Fruit fly (Drosophila melanogaster) whole organism, embryonic: ENCODE data around the gene cic.

ENCODE experiments used
- CG12071 ChIP-seq: fragments of 200-800 bp; sonication (Bioruptor generic); optimal IDR thresholded peaks from 3 replicates; lab custom pipeline; 2018; ENCODE audit warnings: missing biosample characterization, mild to moderate bottlenecking, missing genetic modification characterization
- CG1529 ChIP-seq: fragments of 200-800 bp; sonication (Bioruptor generic); optimal IDR thresholded peaks from 3 replicates; lab custom pipeline; 2018; ENCODE audit warnings: missing biosample characterization, missing genetic modification characterization
- CG34422 ChIP-seq: fragments of 200-800 bp; sonication (Bioruptor generic); IDR thresholded peaks from 3 replicates; pipeline ENCODE4 v1.3.6; 2022; ENCODE audit warnings: missing biosample characterization, missing genetic modification characterization
- CG3838 ChIP-seq: fragments of 200-800 bp; sonication (Bioruptor generic); optimal IDR thresholded peaks from 3 replicates; lab custom pipeline; 2016; ENCODE audit warnings: missing biosample characterization, missing genetic modification characterization
- Ssrp ChIP-seq: fragments of 200-800 bp; sonication (Bioruptor generic); optimal IDR thresholded peaks from 2 replicates; lab custom pipeline; 2018; ENCODE audit warnings: missing biosample characterization, mild to moderate bottlenecking, missing genetic modification characterization, moderate library complexity
- Xrp1 ChIP-seq: fragments of 200-800 bp; sonication (Bioruptor generic); IDR thresholded peaks from 2 replicates; pipeline ENCODE4 v1.3.6; 2022; ENCODE audit warnings: missing biosample characterization, missing genetic modification characterization
- corto ChIP-seq: fragments of 200-800 bp; sonication (Bioruptor generic); optimal IDR thresholded peaks from 2 replicates; lab custom pipeline; 2016; ENCODE audit warnings: missing biosample characterization, mild to moderate bottlenecking, missing genetic modification characterization, moderate library complexity
- ranshi ChIP-seq: fragments of 200-800 bp; sonication (Bioruptor generic); IDR thresholded peaks from 2 replicates; pipeline ENCODE4 v1.3.6; 2022; ENCODE audit warnings: missing biosample characterization, missing genetic modification characterization
- shn ChIP-seq: fragments of 200-800 bp; sonication (Bioruptor generic); optimal IDR thresholded peaks from 3 replicates; lab custom pipeline; 2016; ENCODE audit warnings: missing biosample characterization, missing genetic modification characterization
- usp ChIP-seq: fragments of >200 bp; optimal IDR thresholded peaks from 2 replicates; lab custom pipeline; 2017; ENCODE audit warnings: missing biosample characterization, missing genetic modification characterization

dm6 chr3R:20338673-20339072 lies 86.1 kb downstream of the cic start, which contains the start of gene Ir92a:
- TF ChIP-seq ranshi (GFP tag; lab: Robert Waterston, UW) (no peak), shn (no peak), CG34422 (no peak), CG1529 (GFP tag; lab: Kevin White, UChicago) (no peak), usp (GFP tag; lab: Kevin White, UChicago) (no peak), CG3838 (GFP tag; lab: Kevin White, UChicago) (no peak), Ssrp (no peak), CG12071 (GFP tag; lab: Kevin White, UChicago) (no peak), corto (GFP tag; lab: Kevin White, UChicago) (no peak), Xrp1 (GFP tag; lab: Robert Waterston, UW) (no peak)
